Worm (Caenorhabditis elegans): ENCODE measurements around the gene clpr-2.

DNA sequence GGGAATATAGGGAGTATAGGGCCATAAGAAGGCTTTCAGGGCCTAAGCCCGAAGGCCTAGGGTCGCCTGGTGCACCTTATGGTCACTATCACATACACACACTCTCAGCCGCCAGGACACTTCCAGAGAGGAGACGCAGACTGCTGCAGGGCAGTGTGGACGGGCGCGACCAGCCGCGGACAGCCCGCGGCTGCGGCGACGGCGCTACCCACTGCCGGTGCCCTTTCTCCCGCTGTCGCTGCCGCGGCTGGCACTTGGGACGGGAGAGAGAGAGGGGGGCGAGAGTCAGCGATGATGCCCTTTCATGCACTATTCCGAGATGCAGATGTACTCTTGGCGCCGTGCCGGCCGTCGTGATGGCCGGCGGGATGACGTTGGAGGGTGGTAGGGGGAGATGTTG lies 20.9 kb upstream of the clpr-2 start:
- TF ChIP-seq nhr-77 (tag; optimal IDR thresholded peaks at IDR 0.05) (no peak), snpc-4 (tag; optimal IDR thresholded peaks at IDR 0.05) (no peak), mdl-1 (tag; optimal IDR thresholded peaks at IDR 0.05) (peak; percentile 54 to 62), lin-13 (GFP tag; optimal IDR thresholded peaks at IDR 0.05) (peak; percentile 32), nhr-12 (tag; optimal IDR thresholded peaks at IDR 0.05) (no peak), F13H6.1 (tag; optimal IDR thresholded peaks at IDR 0.05) (peak; percentile 93), ama-1 (optimal IDR thresholded peaks at IDR 0.05) (no peak), sma-9 (GFP tag; optimal IDR thresholded peaks at IDR 0.05) (peak; percentile 69), sma-9 (tag; optimal IDR thresholded peaks at IDR 0.05) (no peak), ztf-11 (tag; optimal IDR thresholded peaks at IDR 0.05) (no peak)
